Fruit fly (Drosophila melanogaster) whole organism, embryonic: Measurements from ENCODE around the gene CG9467.
A peak's percentile ranks its signal among the peaks of the same experiment; 100 is the strongest.

Experiments
- Abd-B ChIP-seq: fragments of 200-800 bp; sonication (Bioruptor generic); optimal IDR thresholded peaks from 2 replicates; lab custom pipeline; 2018; ENCODE audit warnings: missing biosample characterization, mild to moderate bottlenecking, missing genetic modification characterization, moderate library complexity
- BEAF-32 ChIP-seq: fragments of 200-800 bp; sonication (Bioruptor generic); optimal IDR thresholded peaks from 3 replicates; lab custom pipeline; 2017; ENCODE audit warnings: missing biosample characterization, missing genetic modification characterization, mild to moderate bottlenecking, moderate library complexity, missing genetic modification reagents
- BtbVII ChIP-seq: fragments of 200-800 bp; sonication (Bioruptor generic); optimal IDR thresholded peaks from 3 replicates; lab custom pipeline; 2017; ENCODE audit warnings: missing biosample characterization, mild to moderate bottlenecking, missing genetic modification characterization
- CG12219 ChIP-seq: fragments of 200-800 bp; sonication (Bioruptor generic); optimal IDR thresholded peaks from 3 replicates; lab custom pipeline; 2018; ENCODE audit warnings: missing biosample characterization, mild to moderate bottlenecking, missing genetic modification characterization
- CG14667 ChIP-seq: fragments of 200-800 bp; sonication (Bioruptor generic); IDR thresholded peaks from 2 replicates; pipeline ENCODE4 v1.3.6; 2022; ENCODE audit warnings: missing biosample characterization, missing genetic modification characterization
- CG16863 ChIP-seq: fragments of 200-800 bp; sonication (Bioruptor generic); optimal IDR thresholded peaks from 3 replicates; lab custom pipeline; 2016; ENCODE audit warnings: missing biosample characterization, missing genetic modification characterization
- CG2116 ChIP-seq: fragments of 200-800 bp; sonication (Bioruptor generic); optimal IDR thresholded peaks from 3 replicates; lab custom pipeline; 2018; ENCODE audit warnings: missing biosample characterization, mild to moderate bottlenecking, missing genetic modification characterization
- CG30020 ChIP-seq: fragments of 200-800 bp; optimal IDR thresholded peaks from 2 replicates; lab custom pipeline; 2019; ENCODE audit warnings: missing biosample characterization, mild to moderate bottlenecking, missing genetic modification characterization, moderate library complexity
- CG33557 ChIP-seq: fragments of 200-800 bp; sonication (Bioruptor generic); optimal IDR thresholded peaks from 2 replicates; lab custom pipeline; 2019; ENCODE audit warnings: missing biosample characterization, mild to moderate bottlenecking, missing genetic modification characterization, moderate library complexity
- CG4617 ChIP-seq: fragments of 200-800 bp; sonication (Bioruptor generic); optimal IDR thresholded peaks from 3 replicates; lab custom pipeline; 2016; ENCODE audit warnings: missing biosample characterization, missing genetic modification characterization, borderline replicate concordance
- CG4730 ChIP-seq: fragments of 200-800 bp; sonication (Bioruptor generic); IDR thresholded peaks from 2 replicates; pipeline ENCODE4 v1.3.6; 2022; ENCODE audit warnings: missing biosample characterization, missing genetic modification characterization
- CG5953 ChIP-seq: fragments of 200-800 bp; sonication (Bioruptor generic); IDR thresholded peaks from 2 replicates; pipeline ENCODE4 v1.3.6; 2022; ENCODE audit warnings: missing biosample characterization, missing genetic modification characterization
- CG6791 ChIP-seq: fragments of 200-800 bp; sonication (Bioruptor generic); IDR thresholded peaks from 3 replicates; pipeline ENCODE4 v1.3.6; 2022; ENCODE audit warnings: missing biosample characterization, missing genetic modification characterization; ENCODE audit not compliant: partially characterized antibody
- CG9727 ChIP-seq: fragments of 200-800 bp; sonication (Bioruptor generic); optimal IDR thresholded peaks from 3 replicates; lab custom pipeline; 2017; ENCODE audit warnings: missing biosample characterization, mild to moderate bottlenecking, missing genetic modification characterization
- CkIIα-i1 ChIP-seq: fragments of 200-800 bp; sonication (Bioruptor generic); IDR thresholded peaks from 2 replicates; pipeline ENCODE4 v1.3.6; 2022; ENCODE audit warnings: missing biosample characterization, missing genetic modification characterization
- Dll ChIP-seq: fragments of 200-800 bp; sonication (Bioruptor generic); IDR thresholded peaks from 4 replicates; pipeline ENCODE4 v1.3.6; 2022; ENCODE audit warnings: missing biosample characterization, missing genetic modification characterization; ENCODE audit not compliant: partially characterized antibody
- Doc3 ChIP-seq: fragments of 200-800 bp; sonication (Bioruptor generic); IDR thresholded peaks from 3 replicates; pipeline ENCODE4 v1.3.6; 2022; ENCODE audit warnings: missing biosample characterization, missing genetic modification characterization; ENCODE audit not compliant: partially characterized antibody
- Ets97D ChIP-seq: fragments of 200-800 bp; sonication (Bioruptor generic); optimal IDR thresholded peaks from 3 replicates; lab custom pipeline; 2016; ENCODE audit warnings: missing biosample characterization, missing genetic modification characterization
- Fer1 ChIP-seq: fragments of 200-800 bp; sonication (Bioruptor generic); optimal IDR thresholded peaks from 2 replicates; lab custom pipeline; 2017; ENCODE audit warnings: missing biosample characterization, mild to moderate bottlenecking, missing genetic modification characterization
- HLH4C ChIP-seq: fragments of 200-800 bp; sonication (Bioruptor generic); IDR thresholded peaks from 3 replicates; pipeline ENCODE4 v1.3.6; 2022; ENCODE audit warnings: missing biosample characterization, missing genetic modification characterization; ENCODE audit not compliant: partially characterized antibody
- MBD-R2 ChIP-seq: fragments of 200-800 bp; sonication (Bioruptor generic); IDR thresholded peaks from 2 replicates; pipeline ENCODE4 v1.3.6; 2022; ENCODE audit warnings: missing biosample characterization, missing genetic modification characterization
- Med ChIP-seq: fragments of 200-800 bp; sonication (Bioruptor generic); peaks from one replicate; lab custom pipeline; 2016; ENCODE audit warnings: missing biosample characterization, missing genetic modification characterization, mild to moderate bottlenecking, inconsistent platforms, moderate library complexity
- Nf-YC ChIP-seq: fragments of 200-800 bp; optimal IDR thresholded peaks from 3 replicates; lab custom pipeline; 2019; ENCODE audit warnings: missing biosample characterization, mild to moderate bottlenecking, missing genetic modification characterization, moderate library complexity
- Opbp ChIP-seq: fragments of 200-800 bp; sonication (Bioruptor generic); IDR thresholded peaks from 3 replicates; pipeline ENCODE4 v1.3.6; 2022; ENCODE audit warnings: missing biosample characterization, missing genetic modification characterization; ENCODE audit not compliant: partially characterized antibody
- Sry-δ ChIP-seq: fragments of 200-800 bp; sonication (Bioruptor generic); optimal IDR thresholded peaks from 2 replicates; lab custom pipeline; 2016; ENCODE audit warnings: missing biosample characterization, missing genetic modification characterization
- Xrp1 ChIP-seq: fragments of 200-800 bp; sonication (Bioruptor generic); IDR thresholded peaks from 2 replicates; pipeline ENCODE4 v1.3.6; 2022; ENCODE audit warnings: missing biosample characterization, missing genetic modification characterization
- YL-1 ChIP-seq: fragments of 200-800 bp; sonication (Bioruptor generic); optimal IDR thresholded peaks from 3 replicates; lab custom pipeline; 2017; ENCODE audit warnings: missing biosample characterization, mild to moderate bottlenecking, missing genetic modification characterization
- amos ChIP-seq: fragments of 200-800 bp; sonication (Bioruptor generic); IDR thresholded peaks from 2 replicates; pipeline ENCODE4 v1.3.6; 2022; ENCODE audit warnings: missing biosample characterization, missing genetic modification characterization; ENCODE audit not compliant: partially characterized antibody
- hb ChIP-seq: fragments of 200-800 bp; sonication (Bioruptor generic); IDR thresholded peaks from 3 replicates; pipeline ENCODE4 v1.3.6; 2022; ENCODE audit warnings: missing biosample characterization, missing genetic modification characterization; ENCODE audit not compliant: partially characterized antibody
- hbn ChIP-seq: fragments of 200-800 bp; sonication (Bioruptor generic); IDR thresholded peaks from 2 replicates; pipeline ENCODE4 v1.3.6; 2022; ENCODE audit warnings: missing biosample characterization, missing genetic modification characterization; ENCODE audit not compliant: partially characterized antibody
- hkb ChIP-seq, 2 experiments: fragments of 200-800 bp in 1 of 2; fragments of >200 bp in 1 of 2; sonication (Bioruptor generic) in 1 of 2; IDR thresholded peaks in 1 of 2; optimal IDR thresholded peaks in 1 of 2; 2 replicates each; pipeline versions ENCODE4 v1.3.6 to Lab custom; 2017 to 2022; ENCODE audit warnings: missing biosample characterization in 1 of 2, missing genetic modification characterization in 1 of 2
- kay ChIP-seq: fragments of 200-800 bp; sonication (Bioruptor generic); optimal IDR thresholded peaks from 2 replicates; lab custom pipeline; 2016; ENCODE audit warnings: missing biosample characterization, missing genetic modification characterization
- klu ChIP-seq: fragments of 200-800 bp; sonication (Bioruptor generic); IDR thresholded peaks from 2 replicates; pipeline ENCODE4 v1.3.6; 2022; ENCODE audit warnings: missing biosample characterization, missing genetic modification characterization
- knrl ChIP-seq: fragments of 200-800 bp; sonication (Bioruptor generic); IDR thresholded peaks from 3 replicates; pipeline ENCODE4 v1.3.6; 2022; ENCODE audit warnings: missing biosample characterization, missing genetic modification characterization; ENCODE audit not compliant: partially characterized antibody
- mld ChIP-seq: fragments of 200-800 bp; sonication (Bioruptor generic); IDR thresholded peaks from 3 replicates; pipeline ENCODE4 v1.3.6; 2022; ENCODE audit warnings: missing biosample characterization, missing genetic modification characterization; ENCODE audit not compliant: partially characterized antibody
- nerfin-2 ChIP-seq: fragments of 200-800 bp; sonication (Bioruptor generic); IDR thresholded peaks from 2 replicates; pipeline ENCODE4 v1.3.6; 2022; ENCODE audit warnings: missing biosample characterization, missing genetic modification characterization; ENCODE audit not compliant: partially characterized antibody
- nmo ChIP-seq: fragments of 200-800 bp; sonication (Bioruptor generic); optimal IDR thresholded peaks from 2 replicates; lab custom pipeline; 2018; ENCODE audit warnings: missing biosample characterization, mild to moderate bottlenecking, missing genetic modification characterization, moderate library complexity
- org-1 ChIP-seq: fragments of 200-800 bp; sonication (Bioruptor generic); optimal IDR thresholded peaks from 2 replicates; lab custom pipeline; 2017; ENCODE audit warnings: missing biosample characterization, missing genetic modification characterization
- phol ChIP-seq: fragments of 200-800 bp; sonication (Bioruptor generic); optimal IDR thresholded peaks from 3 replicates; lab custom pipeline; 2018; ENCODE audit warnings: missing biosample characterization, mild to moderate bottlenecking, missing genetic modification characterization, moderate library complexity
- pzg ChIP-seq: fragments of 200-800 bp; sonication (Bioruptor generic); optimal IDR thresholded peaks from 3 replicates; lab custom pipeline; 2018; ENCODE audit warnings: missing biosample characterization, mild to moderate bottlenecking, missing genetic modification characterization, moderate library complexity
- slbo ChIP-seq: fragments of 200-800 bp; sonication (Bioruptor generic); IDR thresholded peaks from 2 replicates; pipeline ENCODE4 v1.3.6; 2022; ENCODE audit warnings: missing biosample characterization, missing genetic modification characterization
- sna ChIP-seq: fragments of 200-800 bp; sonication (Bioruptor generic); IDR thresholded peaks from 2 replicates; pipeline ENCODE4 v1.3.6; 2022; ENCODE audit warnings: missing biosample characterization, missing genetic modification characterization; ENCODE audit not compliant: partially characterized antibody
- ssp ChIP-seq: fragments of 200-800 bp; sonication (Bioruptor generic); IDR thresholded peaks from 2 replicates; pipeline ENCODE4 v1.3.6; 2022; ENCODE audit warnings: missing biosample characterization, missing genetic modification characterization
- sug ChIP-seq: fragments of 200-800 bp; optimal IDR thresholded peaks from 2 replicates; lab custom pipeline; 2019; ENCODE audit warnings: missing biosample characterization, mild to moderate bottlenecking, missing genetic modification characterization, moderate library complexity
- unc-4 ChIP-seq: fragments of 200-800 bp; sonication (Bioruptor generic); IDR thresholded peaks from 2 replicates; pipeline ENCODE4 v1.3.6; 2022; ENCODE audit warnings: missing biosample characterization, missing genetic modification characterization; ENCODE audit not compliant: partially characterized antibody

Gene CG9467

DNA sequence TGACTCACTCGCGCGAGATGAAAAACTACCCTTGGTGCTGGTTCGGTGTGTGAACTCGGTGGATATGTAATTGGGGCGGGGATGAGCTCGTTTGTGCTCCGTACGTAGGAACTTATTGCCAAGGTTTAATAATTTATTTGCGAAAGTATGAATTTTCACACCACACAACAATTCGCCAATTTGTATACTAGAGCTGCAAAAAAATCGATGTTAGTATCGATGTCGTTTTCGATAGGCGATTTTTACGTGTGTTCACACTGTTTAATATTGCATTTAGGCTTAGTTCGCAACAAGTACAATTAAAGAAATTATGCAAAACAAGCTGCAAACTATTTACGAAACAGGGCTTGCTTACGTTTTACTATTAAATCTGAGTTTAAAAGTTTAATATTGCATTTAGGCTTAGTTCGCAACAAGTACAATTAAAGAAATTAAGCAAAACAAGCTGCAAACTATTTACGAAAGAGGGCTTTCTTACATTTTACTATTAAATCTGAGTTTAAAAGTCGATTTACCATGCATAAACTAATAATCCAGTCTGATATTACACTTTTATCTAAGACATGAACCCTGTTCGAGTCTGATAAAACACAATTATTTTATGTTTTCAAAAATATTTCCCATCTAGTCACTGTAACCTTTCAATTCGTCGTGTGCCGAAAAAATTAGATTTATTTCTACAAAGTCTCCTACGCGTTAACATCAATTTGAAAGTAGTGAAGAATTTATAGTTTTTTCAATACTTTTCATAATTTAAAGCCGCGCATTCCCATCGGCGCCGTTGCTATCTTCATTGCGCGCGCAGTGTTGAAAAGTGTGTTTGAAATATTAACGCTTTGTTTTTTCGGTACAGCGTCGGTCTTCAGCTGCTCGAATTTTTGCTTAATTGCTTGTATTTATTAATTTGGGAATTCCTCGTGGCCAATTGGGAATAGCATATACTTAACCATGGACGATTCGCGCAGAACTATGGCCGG, 37.6 kb downstream of the CG9467 start, which contains the start of the genes Snap24 and CG8478:
Gene Snap24, minus strand, starts transcription at position 196 of the 977 bp plus-strand sequence.
Gene CG8478, plus strand, starts transcription at position 696 of the 977 bp plus-strand sequence.
- TF ChIP-seq BEAF-32 (peak; percentile 86), Doc3 (GFP tag; lab: Robert Waterston, UW) (peak; percentile 71), CkIIα-i1 (GFP tag; lab: Robert Waterston, UW) (no peak), org-1 (GFP tag; lab: Kevin White, UChicago) (no peak), hb (GFP tag; lab: Robert Waterston, UW) (peak; percentile 61), Sry-δ (GFP tag; lab: Kevin White, UChicago) (peak; percentile 88), hkb (optimal IDR thresholded peaks at IDR 0.05; lab: Kevin White, UChicago) (no peak), hkb (GFP tag; IDR thresholded peaks at IDR 0.05; lab: Robert Waterston, UW) (no peak), Xrp1 (GFP tag; lab: Robert Waterston, UW) (no peak), YL-1 (peak; percentile 8), CG33557 (GFP tag; lab: Kevin White, UChicago) (no peak), mld (peak; percentile 56; the same call in 2 of the 3 replicates), pzg (GFP tag; lab: Kevin White, UChicago) (peak; percentile 61), sug (no peak), CG12219 (no peak), Med (GFP tag; lab: Kevin White, UChicago) (peak; percentile 70), CG5953 (GFP tag; lab: Robert Waterston, UW) (no peak), amos (peak; percentile 88), phol (peak; percentile 22), CG30020 (tag; lab: Kevin White, UChicago) (peak; percentile 84), Dll (peak; percentile 78; the same call in 3 of the 4 replicates), BtbVII (GFP tag; lab: Kevin White, UChicago) (no peak), knrl (GFP tag; lab: Robert Waterston, UW) (peak; percentile 82), nerfin-2 (peak; percentile 73), Fer1 (peak; percentile 5), Ets97D (GFP tag; lab: Kevin White, UChicago) (peak; percentile 25), ssp (GFP tag; lab: Robert Waterston, UW) (peak; percentile 92), HLH4C (peak; percentile 77), CG4730 (GFP tag; lab: Robert Waterston, UW) (no peak), unc-4 (GFP tag; lab: Robert Waterston, UW) (peak; percentile 74), Abd-B (GFP tag; lab: Kevin White, UChicago) (peak; percentile 24), CG9727 (GFP tag; lab: Kevin White, UChicago) (peak; percentile 10), Opbp (GFP tag; lab: Robert Waterston, UW) (peak; percentile 71; the same call in 2 of the 3 replicates), CG14667 (no peak), hbn (GFP tag; lab: Robert Waterston, UW) (peak; percentile 65), sna (GFP tag; lab: Robert Waterston, UW) (peak; percentile 74), Nf-YC (tag; lab: Kevin White, UChicago) (peak; percentile 20), MBD-R2 (GFP tag; lab: Robert Waterston, UW) (peak; percentile 59), CG16863 (no peak), CG2116 (peak; percentile 66), kay (GFP tag; lab: Kevin White, UChicago) (peak; percentile 85), klu (GFP tag; lab: Robert Waterston, UW) (no peak), slbo (GFP tag; lab: Robert Waterston, UW) (peak; percentile 12; the same call in 1 of the 2 replicates), CG4617 (GFP tag; lab: Kevin White, UChicago) (peak; percentile 40), CG6791 (peak; percentile 79), nmo (GFP tag; lab: Kevin White, UChicago) (peak; percentile 37)
